Worm (Caenorhabditis elegans): ENCODE data around the gene W06D11.2.

Gene W06D11.2

DNA sequence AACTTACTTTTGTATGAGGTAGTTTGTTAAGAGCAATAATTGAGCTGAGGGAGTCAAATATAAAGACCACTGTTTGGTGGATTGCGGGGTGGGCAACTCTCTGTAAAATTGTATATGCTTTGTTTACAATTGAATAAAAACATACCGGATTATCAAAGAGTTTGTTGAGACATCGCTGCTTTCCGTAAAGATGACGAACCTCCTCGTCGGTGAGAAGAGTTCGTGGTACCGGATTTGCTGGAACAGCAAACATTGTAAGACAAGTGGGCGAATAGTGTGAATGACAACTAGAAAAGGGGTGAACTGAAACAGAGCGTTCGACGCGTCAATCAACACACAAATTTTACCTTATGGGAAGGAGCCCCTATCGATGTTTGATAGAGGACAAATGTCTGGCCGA is at the start of gene W06D11.2:
TSS of gene W06D11.2 (minus strand) at position 339 of the 400 bp plus-strand sequence.
- TF ChIP-seq isw-1 (GFP tag; IDR thresholded peaks at IDR 0.05) (no peak), nhr-84 (tag; optimal IDR thresholded peaks at IDR 0.05) (no peak), mef-2 (tag; optimal IDR thresholded peaks at IDR 0.05) (no peak), fkh-4 (tag; optimal IDR thresholded peaks at IDR 0.05; ENCODE audit: borderline replicate concordance) (no peak), pag-3 (tag; optimal IDR thresholded peaks at IDR 0.05; ENCODE audit: borderline replicate concordance, insufficient read depth) (no peak), lin-39 (tag; optimal IDR thresholded peaks at IDR 0.05) (no peak), dpl-1 (GFP tag; optimal IDR thresholded peaks at IDR 0.05) (no peak), fkh-8 (tag; optimal IDR thresholded peaks at IDR 0.05) (no peak), nhr-71 (tag; optimal IDR thresholded peaks at IDR 0.05) (no peak), Y116A8C.19 (tag; optimal IDR thresholded peaks at IDR 0.05; ENCODE audit: borderline replicate concordance) (no peak), elt-2 (tag; optimal IDR thresholded peaks at IDR 0.05) (no peak), egl-13 (tag; optimal IDR thresholded peaks at IDR 0.05) (no peak), fkh-10 (GFP tag; optimal IDR thresholded peaks at IDR 0.05) (no peak)

- TF ChIP-seq nhr-84 (tag; optimal IDR thresholded peaks at IDR 0.05), result no peak
- TF ChIP-seq snpc-4 (tag; optimal IDR thresholded peaks at IDR 0.05), result no peak
- no peak for TF ChIP-seq egl-13 (tag; optimal IDR thresholded peaks at IDR 0.05)
- no peak for TF ChIP-seq Y116A8C.19 (tag; optimal IDR thresholded peaks at IDR 0.05; ENCODE audit: borderline replicate concordance)
These were observed 46.7 kb upstream of the W06D11.2 start, which contains the start of the genes nspc-9 and nspc-10 for ce11 chrX:12343279-12343678. TSS of gene nspc-9 (minus strand) at chrX:12343379. TSS of gene nspc-10 (plus strand) at chrX:12343609.

DNA sequence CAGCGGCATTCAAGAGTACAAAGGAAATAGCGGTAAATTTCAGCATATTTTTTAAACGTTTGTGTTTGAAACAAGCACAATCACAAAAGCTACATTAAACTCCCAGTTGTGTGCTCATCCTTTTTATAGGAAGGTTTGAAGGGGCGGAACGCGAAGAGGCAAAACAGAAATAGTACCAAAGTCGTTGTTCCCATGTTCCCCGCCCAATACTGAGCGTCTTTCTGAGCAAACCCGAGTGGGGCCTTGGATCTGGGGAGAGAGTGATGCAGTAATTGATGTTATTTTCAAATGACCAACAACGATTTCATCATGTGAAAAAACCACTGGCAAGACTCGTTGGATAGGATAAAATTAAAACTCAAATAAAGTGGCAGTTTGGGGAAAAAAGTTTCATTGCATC is 44.8 kb upstream of the W06D11.2 start, which contains the start of gene zig-2:
TSS of gene zig-2 (minus strand) at position 101 of the 400 bp plus-strand sequence.
- TF ChIP-seq grh-1 (GFP tag; IDR thresholded peaks at IDR 0.05), result no peak
- TF ChIP-seq ceh-88 (GFP tag; IDR thresholded peaks at IDR 0.05), result no peak
- no peak for TF ChIP-seq elt-2 (tag; optimal IDR thresholded peaks at IDR 0.05)
- TF ChIP-seq nhr-28 (tag; optimal IDR thresholded peaks at IDR 0.05), result no peak
- TF ChIP-seq lir-3 (tag; optimal IDR thresholded peaks at IDR 0.05; ENCODE audit: poor library complexity), result no peak
- no peak for TF ChIP-seq mab-9 (GFP tag; IDR thresholded peaks at IDR 0.05)
- no peak for TF ChIP-seq dpl-1 (GFP tag; optimal IDR thresholded peaks at IDR 0.05)

DNA sequence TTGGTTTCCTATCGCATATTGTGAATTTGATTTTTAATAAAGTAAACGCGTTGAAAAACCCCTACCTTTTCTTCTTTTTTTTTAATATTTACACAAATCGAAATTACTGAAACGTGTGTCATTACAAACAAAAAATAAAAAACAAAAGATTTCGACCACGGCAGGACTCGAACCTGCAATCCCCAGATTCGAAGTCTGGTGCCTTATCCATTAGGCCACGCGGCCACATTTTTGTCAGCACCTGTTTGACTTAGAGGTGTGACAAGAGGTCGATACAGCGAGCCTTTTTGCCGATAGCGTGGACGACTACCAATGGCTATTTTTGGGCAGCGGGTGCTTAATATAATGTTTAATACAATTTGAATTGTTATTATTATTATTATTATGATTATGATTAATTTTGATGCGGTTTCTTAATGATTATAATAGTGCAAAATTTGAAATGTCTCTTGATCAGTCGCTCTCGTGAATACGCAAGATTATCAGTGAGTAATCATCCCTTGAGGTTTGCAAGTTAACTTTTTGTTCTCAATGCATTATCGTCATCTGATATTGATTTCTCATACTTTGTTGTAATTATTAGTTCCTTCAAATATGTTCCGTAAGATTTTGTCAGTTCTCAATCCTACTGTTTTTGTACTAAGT is 41.4 kb upstream of the W06D11.2 start, which contains the start of gene srd-44:
TSS of gene srd-44 (plus strand) at position 595 of the 645 bp plus-strand sequence.
- TF ChIP-seq snpc-4 (tag; optimal IDR thresholded peaks at IDR 0.05) (no peak), snu-23 (GFP tag; optimal IDR thresholded peaks at IDR 0.05) (peak; percentile 50), ceh-8 (GFP tag; optimal IDR thresholded peaks at IDR 0.05) (no peak), efl-1 (optimal IDR thresholded peaks at IDR 0.05) (no peak), efl-1 (GFP tag; optimal IDR thresholded peaks at IDR 0.05 in 1 of 2) (peak in 1 of 2 experiments; percentile 58), xbp-1 (tag; optimal IDR thresholded peaks at IDR 0.05) (no peak), irx-1 (tag; optimal IDR thresholded peaks at IDR 0.05) (no peak), ceh-88 (GFP tag; IDR thresholded peaks at IDR 0.05) (no peak), C16A3.4 (tag; optimal IDR thresholded peaks at IDR 0.05) (peak; percentile 19), tlp-1 (tag; optimal IDR thresholded peaks at IDR 0.05) (no peak), vab-15 (tag; optimal IDR thresholded peaks at IDR 0.05) (no peak), zip-4 (GFP tag; optimal IDR thresholded peaks at IDR 0.05) (no peak), efl-3 (GFP tag; optimal IDR thresholded peaks at IDR 0.05) (no peak), skn-1 (tag; optimal IDR thresholded peaks at IDR 0.05) (no peak), nhr-20 (tag; optimal IDR thresholded peaks at IDR 0.05) (peak; percentile 29), lsy-2 (tag; optimal IDR thresholded peaks at IDR 0.05) (no peak), C34B4.2 (tag; optimal IDR thresholded peaks at IDR 0.05) (no peak), nhr-11 (tag; optimal IDR thresholded peaks at IDR 0.05) (no peak), unc-86 (tag; optimal IDR thresholded peaks at IDR 0.05) (no peak), nhr-85 (tag) (peak; percentile 40), aly-2 (tag; optimal IDR thresholded peaks at IDR 0.05) (no peak), hlh-17 (GFP tag; optimal IDR thresholded peaks at IDR 0.05; ENCODE audit: borderline replicate concordance) (no peak), alr-1 (tag; optimal IDR thresholded peaks at IDR 0.05; ENCODE audit: borderline replicate concordance) (no peak), nhr-19 (GFP tag; conservative IDR thresholded peaks at IDR 0.05) (0 out of 2 replicates have a peak, but pooled peaks have one; percentile 10), unc-62 (GFP tag; optimal IDR thresholded peaks at IDR 0.05) (no peak), zag-1 (tag; optimal IDR thresholded peaks at IDR 0.05) (no peak), nhr-90 (tag; optimal IDR thresholded peaks at IDR 0.05; ENCODE audit: poor library complexity) (peak; percentile 33), nhr-47 (tag; optimal IDR thresholded peaks at IDR 0.05) (peak; percentile 13)
